Fruit fly (Drosophila melanogaster) whole organism, embryonic: ENCODE results near the gene CG2182.

Experiments
- CG10147 ChIP-seq: fragments of 200-800 bp; sonication (Bioruptor generic); optimal IDR thresholded peaks from 2 replicates; lab custom pipeline; 2019; ENCODE audit warnings: missing biosample characterization, mild to moderate bottlenecking, missing genetic modification characterization, moderate library complexity
- CG10543 ChIP-seq: fragments of 200-800 bp; sonication (Bioruptor generic); optimal IDR thresholded peaks from 3 replicates; lab custom pipeline; 2017; ENCODE audit warnings: missing biosample characterization, mild to moderate bottlenecking, missing genetic modification characterization, moderate library complexity
- CG12071 ChIP-seq: fragments of 200-800 bp; sonication (Bioruptor generic); optimal IDR thresholded peaks from 3 replicates; lab custom pipeline; 2018; ENCODE audit warnings: missing biosample characterization, mild to moderate bottlenecking, missing genetic modification characterization
- CG13287 ChIP-seq: fragments of 200-800 bp; sonication (Bioruptor generic); IDR thresholded peaks from 2 replicates; pipeline ENCODE4 v1.3.6; 2022; ENCODE audit warnings: missing biosample characterization, missing genetic modification characterization; ENCODE audit not compliant: partially characterized antibody
- CG13424 ChIP-seq: fragments of 200-800 bp; sonication (Bioruptor generic); optimal IDR thresholded peaks from 2 replicates; lab custom pipeline; 2019; ENCODE audit warnings: missing biosample characterization, mild to moderate bottlenecking, missing genetic modification characterization, moderate library complexity
- CG14014 ChIP-seq: fragments of 200-800 bp; sonication (Bioruptor generic); IDR thresholded peaks from 2 replicates; pipeline ENCODE4 v1.3.6; 2022; ENCODE audit warnings: missing biosample characterization, missing genetic modification characterization
- CG1603 ChIP-seq: fragments of 200-800 bp; sonication (Bioruptor generic); optimal IDR thresholded peaks from 2 replicates; lab custom pipeline; 2019; ENCODE audit warnings: missing biosample characterization, mild to moderate bottlenecking, missing genetic modification characterization, moderate library complexity
- CG2120 ChIP-seq: fragments of 200-800 bp; sonication (Bioruptor generic); optimal IDR thresholded peaks from 3 replicates; lab custom pipeline; 2016; ENCODE audit warnings: missing biosample characterization, missing genetic modification characterization
- CG2129 ChIP-seq: fragments of 200-800 bp; sonication (Bioruptor generic); IDR thresholded peaks from 2 replicates; pipeline ENCODE4 v1.3.6; 2022; ENCODE audit warnings: missing biosample characterization, missing genetic modification characterization; ENCODE audit not compliant: partially characterized antibody
- CG2678 ChIP-seq: fragments of 200-800 bp; sonication (Bioruptor generic); optimal IDR thresholded peaks from 3 replicates; lab custom pipeline; 2019; ENCODE audit warnings: missing biosample characterization, mild to moderate bottlenecking, missing genetic modification characterization, moderate library complexity
- CG31365 ChIP-seq: fragments of 200-800 bp; sonication (Bioruptor generic); optimal IDR thresholded peaks from 2 replicates; lab custom pipeline; 2018; ENCODE audit warnings: missing biosample characterization, mild to moderate bottlenecking, missing genetic modification characterization
- CG32532 ChIP-seq: fragments of 200-800 bp; sonication (Bioruptor generic); IDR thresholded peaks from 2 replicates; pipeline ENCODE4 v1.3.6; 2022; ENCODE audit warnings: missing biosample characterization, missing genetic modification characterization
- CG3281 ChIP-seq: fragments of 200-800 bp; sonication (Bioruptor generic); optimal IDR thresholded peaks from 3 replicates; lab custom pipeline; 2017; ENCODE audit warnings: missing biosample characterization, mild to moderate bottlenecking, missing genetic modification characterization
- CG3838 ChIP-seq: fragments of 200-800 bp; sonication (Bioruptor generic); optimal IDR thresholded peaks from 3 replicates; lab custom pipeline; 2016; ENCODE audit warnings: missing biosample characterization, missing genetic modification characterization
- CG4360 ChIP-seq: fragments of 200-800 bp; sonication (Bioruptor generic); IDR thresholded peaks from 2 replicates; pipeline ENCODE4 v1.3.6; 2022; ENCODE audit warnings: missing biosample characterization, missing genetic modification characterization
- CG7963 ChIP-seq: fragments of 200-800 bp; sonication (Bioruptor generic); IDR thresholded peaks from 3 replicates; pipeline ENCODE4 v1.3.6; 2022; ENCODE audit warnings: missing biosample characterization, missing genetic modification characterization; ENCODE audit not compliant: partially characterized antibody
- CTCF ChIP-seq: fragments of 200-800 bp; sonication (Bioruptor generic); optimal IDR thresholded peaks from 2 replicates; lab custom pipeline; 2017; ENCODE audit warnings: missing biosample characterization, mild to moderate bottlenecking, missing genetic modification characterization, moderate library complexity
- D ChIP-seq, 2 experiments: fragments of 200-800 bp in 1 of 2; fragments of >200 bp in 1 of 2; sonication (Bioruptor generic) in 1 of 2; optimal IDR thresholded peaks; 2 replicates in 1 of 2; 3 replicates in 1 of 2; lab custom pipeline; 2017; ENCODE audit warnings: mild to moderate bottlenecking in 1 of 2, missing biosample characterization in 1 of 2, missing genetic modification characterization in 1 of 2, missing genetic modification reagents in 1 of 2
- Dbx ChIP-seq: fragments of 200-800 bp; sonication (Bioruptor generic); IDR thresholded peaks from 3 replicates; pipeline ENCODE4 v1.3.6; 2022; ENCODE audit warnings: missing biosample characterization, missing genetic modification characterization
- Dref ChIP-seq: fragments of 200-800 bp; sonication (Bioruptor generic); IDR thresholded peaks from 2 replicates; pipeline ENCODE4 v1.3.6; 2022; ENCODE audit warnings: missing biosample characterization, missing genetic modification characterization
- Hmx ChIP-seq: fragments of 200-800 bp; sonication (Bioruptor generic); optimal IDR thresholded peaks from 2 replicates; lab custom pipeline; 2016; ENCODE audit warnings: missing biosample characterization, missing genetic modification characterization
- MBD-R2 ChIP-seq: fragments of 200-800 bp; sonication (Bioruptor generic); IDR thresholded peaks from 2 replicates; pipeline ENCODE4 v1.3.6; 2022; ENCODE audit warnings: missing biosample characterization, missing genetic modification characterization
- Mes4 ChIP-seq: fragments of 200-800 bp; sonication (Bioruptor generic); optimal IDR thresholded peaks from 2 replicates; lab custom pipeline; 2016; ENCODE audit warnings: missing biosample characterization, missing genetic modification characterization
- Neu2 ChIP-seq: fragments of 200-800 bp; sonication (Bioruptor generic); optimal IDR thresholded peaks from 3 replicates; lab custom pipeline; 2016; ENCODE audit warnings: missing biosample characterization, missing genetic modification characterization, borderline replicate concordance
- Oaz ChIP-seq: fragments of 200-800 bp; sonication (Bioruptor generic); IDR thresholded peaks from 2 replicates; pipeline ENCODE4 v1.3.6; 2022; ENCODE audit warnings: missing biosample characterization, missing genetic modification characterization
- Pdp1 ChIP-seq, 2 experiments: fragments of 200-800 bp; sonication (Bioruptor generic); optimal IDR thresholded peaks; 3 replicates each; lab custom pipeline; 2016; ENCODE audit warnings: missing biosample characterization in 2 of 2, missing genetic modification characterization in 2 of 2, mild to moderate bottlenecking in 1 of 2, moderate library complexity in 1 of 2
- Rx ChIP-seq: fragments of 200-800 bp; sonication (Bioruptor generic); IDR thresholded peaks from 2 replicates; pipeline ENCODE4 v1.3.6; 2022; ENCODE audit warnings: missing biosample characterization, missing genetic modification characterization
- Six4 ChIP-seq: fragments of 200-800 bp; sonication (Bioruptor generic); optimal IDR thresholded peaks from 2 replicates; lab custom pipeline; 2016; ENCODE audit warnings: missing biosample characterization, missing genetic modification characterization
- Xbp1 ChIP-seq: fragments of 200-800 bp; sonication (Bioruptor generic); optimal IDR thresholded peaks from 3 replicates; lab custom pipeline; 2016; ENCODE audit warnings: missing biosample characterization, mild to moderate bottlenecking, missing genetic modification characterization
- bigmax ChIP-seq: fragments of 200-800 bp; sonication (Bioruptor generic); optimal IDR thresholded peaks from 2 replicates; lab custom pipeline; 2018; ENCODE audit warnings: missing biosample characterization, mild to moderate bottlenecking, missing genetic modification characterization
- bsh ChIP-seq, 2 experiments: fragments of 200-800 bp; sonication (Bioruptor generic); optimal IDR thresholded peaks; 2 replicates each; lab custom pipeline; 2017 to 2018; ENCODE audit warnings: mild to moderate bottlenecking in 2 of 2, missing biosample characterization in 2 of 2, missing genetic modification characterization in 2 of 2, moderate library complexity in 1 of 2
- cad ChIP-seq: fragments of >200 bp; optimal IDR thresholded peaks from 2 replicates; lab custom pipeline; 2017; ENCODE audit warnings: missing biosample characterization, missing genetic modification characterization
- cato ChIP-seq: fragments of 200-800 bp; sonication (Bioruptor generic); optimal IDR thresholded peaks from 2 replicates; lab custom pipeline; 2016; ENCODE audit warnings: missing biosample characterization, missing genetic modification characterization, borderline replicate concordance
- fd102C ChIP-seq: fragments of 200-800 bp; sonication (Bioruptor generic); optimal IDR thresholded peaks from 2 replicates; lab custom pipeline; 2018; ENCODE audit warnings: missing biosample characterization, mild to moderate bottlenecking, missing genetic modification characterization, moderate library complexity
- fd64A ChIP-seq: fragments of 200-800 bp; sonication (Bioruptor generic); optimal IDR thresholded peaks from 3 replicates; lab custom pipeline; 2018; ENCODE audit warnings: missing biosample characterization, mild to moderate bottlenecking, missing genetic modification characterization
- h ChIP-seq: fragments of >200 bp; optimal IDR thresholded peaks from 2 replicates; lab custom pipeline; 2017
- lola ChIP-seq, 3 experiments: fragments of >200 bp in 2 of 3; fragments of 200-800 bp in 1 of 3; sonication (Bioruptor generic) in 1 of 3; optimal IDR thresholded peaks; 2 replicates each; lab custom pipeline; 2017 to 2019; ENCODE audit warnings: missing biosample characterization in 3 of 3, missing genetic modification characterization in 3 of 3, mild to moderate bottlenecking in 1 of 3, moderate library complexity in 1 of 3
- mirr ChIP-seq: fragments of 200-800 bp; sonication (Bioruptor generic); optimal IDR thresholded peaks from 3 replicates; lab custom pipeline; 2018; ENCODE audit warnings: missing biosample characterization, mild to moderate bottlenecking, missing genetic modification characterization
- otp ChIP-seq: fragments of 200-800 bp; sonication (Bioruptor generic); IDR thresholded peaks from 3 replicates; pipeline ENCODE4, ENCODE4 v1.3.6; 2022; ENCODE audit warnings: missing biosample characterization, missing genetic modification characterization
- pan ChIP-seq, 4 experiments: fragments of >200 bp in 3 of 4; fragments of 200-800 bp in 1 of 4; sonication (Bioruptor generic) in 1 of 4; optimal IDR thresholded peaks in 3 of 4; IDR thresholded peaks in 1 of 4; 2 replicates each; pipeline versions ENCODE4 v1.3.6 to Lab custom; 2017 to 2022; ENCODE audit warnings: missing biosample characterization in 2 of 4, missing genetic modification characterization in 2 of 4, mixed read lengths in 1 of 4
- pum ChIP-seq: fragments of 200-800 bp; sonication (Bioruptor generic); optimal IDR thresholded peaks from 2 replicates; lab custom pipeline; 2016; ENCODE audit warnings: missing biosample characterization, missing genetic modification characterization
- ranshi ChIP-seq: fragments of 200-800 bp; sonication (Bioruptor generic); IDR thresholded peaks from 2 replicates; pipeline ENCODE4 v1.3.6; 2022; ENCODE audit warnings: missing biosample characterization, missing genetic modification characterization
- shn ChIP-seq: fragments of 200-800 bp; sonication (Bioruptor generic); optimal IDR thresholded peaks from 3 replicates; lab custom pipeline; 2016; ENCODE audit warnings: missing biosample characterization, missing genetic modification characterization
- sim ChIP-seq: fragments of 200-800 bp; sonication (Bioruptor generic); IDR thresholded peaks from 2 replicates; pipeline ENCODE4 v1.3.6; 2022; ENCODE audit warnings: missing biosample characterization, missing genetic modification characterization
- slbo ChIP-seq: fragments of 200-800 bp; sonication (Bioruptor generic); IDR thresholded peaks from 2 replicates; pipeline ENCODE4 v1.3.6; 2022; ENCODE audit warnings: missing biosample characterization, missing genetic modification characterization
- sna ChIP-seq: fragments of 200-800 bp; sonication (Bioruptor generic); IDR thresholded peaks from 2 replicates; pipeline ENCODE4 v1.3.6; 2022; ENCODE audit warnings: missing biosample characterization, missing genetic modification characterization; ENCODE audit not compliant: partially characterized antibody
- sqz ChIP-seq: fragments of 200-800 bp; sonication (Bioruptor generic); optimal IDR thresholded peaks from 3 replicates; lab custom pipeline; 2018; ENCODE audit warnings: missing biosample characterization, mild to moderate bottlenecking, missing genetic modification characterization
- ttk ChIP-seq: fragments of 200-800 bp; sonication (Bioruptor generic); IDR thresholded peaks from 2 replicates; pipeline ENCODE4 v2.1.2; 2022; ENCODE audit warnings: missing biosample characterization, missing genetic modification characterization
- zen2 ChIP-seq: fragments of 200-800 bp; sonication (Bioruptor generic); IDR thresholded peaks from 3 replicates; pipeline ENCODE4 v1.3.6; 2022; ENCODE audit warnings: missing biosample characterization, missing genetic modification characterization; ENCODE audit not compliant: partially characterized antibody

Gene CG2182

dm6 chr3R:5622985-5623630 is 36.6 kb downstream of the CG2182 start (continued):
- TF ChIP-seq CG14014 (GFP tag; lab: Robert Waterston, UW) = no peak
- TF ChIP-seq bsh (GFP tag; optimal IDR thresholded peaks at IDR 0.05; lab: Kevin White, UChicago) = peak; percentile 11 to 82
- peak; percentile 28 for TF ChIP-seq pum (GFP tag; lab: Kevin White, UChicago)
- TF ChIP-seq ranshi = no peak
- TF ChIP-seq Hmx (GFP tag; lab: Kevin White, UChicago) = no peak
- TF ChIP-seq CG10543 (GFP tag; lab: Kevin White, UChicago) = peak; percentile 90
- peak; percentile 67 for TF ChIP-seq Six4 (GFP tag; lab: Kevin White, UChicago)
- TF ChIP-seq cad (GFP tag; lab: Kevin White, UChicago) = no peak
- peak; percentile 54 for TF ChIP-seq cato
- TF ChIP-seq lola (GFP tag; optimal IDR thresholded peaks at IDR 0.05; lab: Kevin White, UChicago) = peak in 1 of 3 experiments; percentile 66
- peak; percentile 69 for TF ChIP-seq CG31365 (tag; lab: Kevin White, UChicago)
- TF ChIP-seq Pdp1 (GFP tag; optimal IDR thresholded peaks at IDR 0.05; lab: Kevin White, UChicago) = peak; percentile 35 to 87
- TF ChIP-seq fd64A (GFP tag; lab: Kevin White, UChicago) = peak; percentile 86
- no peak for TF ChIP-seq Dref (GFP tag; lab: Robert Waterston, UW)
- peak; percentile 45 for TF ChIP-seq CTCF (GFP tag; lab: Kevin White, UChicago)
- peak; percentile 62 for TF ChIP-seq bigmax (GFP tag; lab: Kevin White, UChicago)
- TF ChIP-seq CG13287 (GFP tag; lab: Robert Waterston, UW) = no peak
- TF ChIP-seq fd102C (GFP tag; lab: Kevin White, UChicago) = peak; percentile 83
- TF ChIP-seq sqz (GFP tag; lab: Kevin White, UChicago) = peak; percentile 99
- peak; percentile 25 for TF ChIP-seq Xbp1 (GFP tag; lab: Kevin White, UChicago)
- TF ChIP-seq CG32532 (GFP tag; lab: Robert Waterston, UW) = no peak
- TF ChIP-seq pan (optimal IDR thresholded peaks at IDR 0.05; lab: Kevin White, UChicago) = no peak
- no peak for TF ChIP-seq pan (GFP tag; optimal IDR thresholded peaks at IDR 0.05 in 1 of 2, IDR thresholded peaks at IDR 0.05 in 1 of 2)
- TF ChIP-seq CG2678 (tag; lab: Kevin White, UChicago) = peak; percentile 78
- no peak for TF ChIP-seq slbo (GFP tag; lab: Robert Waterston, UW)
- peak; percentile 69 for TF ChIP-seq Mes4 (GFP tag; lab: Kevin White, UChicago)
- no peak for TF ChIP-seq Neu2 (GFP tag; lab: Kevin White, UChicago)
- TF ChIP-seq D (optimal IDR thresholded peaks at IDR 0.05; lab: Kevin White, UChicago) = no peak
- TF ChIP-seq D (GFP tag; optimal IDR thresholded peaks at IDR 0.05; lab: Kevin White, UChicago) = peak; percentile 85
- TF ChIP-seq CG13424 = peak; percentile 72
- no peak for TF ChIP-seq CG7963 (GFP tag; lab: Robert Waterston, UW)
- TF ChIP-seq Oaz = no peak
- peak; percentile 65 for TF ChIP-seq CG10147 (GFP tag; lab: Kevin White, UChicago)
- no peak for TF ChIP-seq zen2 (GFP tag; lab: Robert Waterston, UW)
- TF ChIP-seq CG4360 (GFP tag; lab: Robert Waterston, UW) = no peak
- TF ChIP-seq mirr = peak; percentile 90
- TF ChIP-seq CG1603 (tag; lab: Kevin White, UChicago) = peak; percentile 81
- peak; percentile 64 for TF ChIP-seq CG3838 (GFP tag; lab: Kevin White, UChicago)
- no peak for TF ChIP-seq sim (GFP tag; lab: Robert Waterston, UW)
- TF ChIP-seq MBD-R2 (GFP tag; lab: Robert Waterston, UW) = no peak
- no peak for TF ChIP-seq otp
- TF ChIP-seq Dbx (GFP tag; lab: Robert Waterston, UW) = no peak
- no peak for TF ChIP-seq h (lab: Kevin White, UChicago)
- TF ChIP-seq CG2120 (GFP tag; lab: Kevin White, UChicago) = peak; percentile 74
- no peak for TF ChIP-seq CG2129 (GFP tag; lab: Robert Waterston, UW)
- TF ChIP-seq ttk (GFP tag; lab: Robert Waterston, UW) = no peak
- peak; percentile 86 for TF ChIP-seq CG12071
- peak; percentile 52 for TF ChIP-seq shn (GFP tag; lab: Kevin White, UChicago)
- TF ChIP-seq Rx = no peak
- peak; percentile 78 for TF ChIP-seq CG3281 (GFP tag; lab: Kevin White, UChicago)
- no peak for TF ChIP-seq sna (GFP tag; lab: Robert Waterston, UW)
